Worm (Caenorhabditis elegans): ENCODE measurements around the gene pitr-3.

The pitr-3 gene

DNA sequence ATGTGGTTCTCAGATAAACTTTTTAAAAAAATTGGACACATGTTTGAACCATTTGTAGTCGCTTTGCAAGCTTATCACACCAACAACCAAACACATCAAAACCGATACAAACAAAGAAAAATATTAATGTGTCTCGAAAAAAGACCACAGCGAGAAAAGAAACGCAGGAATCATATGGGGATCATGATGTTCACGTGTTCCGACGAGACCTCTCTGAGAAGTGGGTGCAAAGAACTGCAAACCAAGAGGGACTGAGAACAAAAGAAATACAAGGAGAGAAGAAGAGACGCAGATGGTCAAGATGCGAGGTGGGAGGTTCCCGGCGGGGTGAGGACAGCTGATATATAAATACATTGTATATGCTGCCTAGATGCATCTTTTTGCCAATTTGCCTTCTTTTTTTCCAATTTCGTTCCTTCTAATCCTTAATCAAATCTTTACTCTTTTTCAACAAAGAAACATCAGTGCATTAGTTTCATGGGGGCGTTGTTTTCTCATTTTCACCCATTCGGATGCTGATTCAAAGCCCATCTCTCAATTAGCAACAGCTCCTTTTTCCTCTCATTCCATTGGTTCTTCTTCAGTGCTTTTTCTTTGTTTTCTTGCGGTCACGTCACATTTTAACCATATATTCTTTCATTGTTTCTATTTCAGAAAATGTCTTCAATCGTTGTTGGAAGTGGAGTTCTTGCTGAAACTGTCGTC is 45.4 kb downstream of the pitr-3 start, which contains the start of gene F21C10.10 (continued):
- no peak for TF ChIP-seq aly-2 (tag; optimal IDR thresholded peaks at IDR 0.05)
- no peak for TF ChIP-seq D1046.2 (GFP tag; IDR thresholded peaks at IDR 0.05)
- no peak for TF ChIP-seq Y48G9A.11 (GFP tag; IDR thresholded peaks at IDR 0.05)
- TF ChIP-seq rbr-2 (tag; optimal IDR thresholded peaks at IDR 0.05): peak; percentile 66
- TF ChIP-seq dpl-1 (GFP tag; optimal IDR thresholded peaks at IDR 0.05): peak; percentile 56
- no peak for TF ChIP-seq ama-1 (optimal IDR thresholded peaks at IDR 0.05)
- 0 out of 2 replicates have a peak, but pooled peaks have one; percentile 8 for TF ChIP-seq arid-1 (GFP tag; conservative IDR thresholded peaks at IDR 0.05)
- no peak for TF ChIP-seq dmd-9 (GFP tag; IDR thresholded peaks at IDR 0.05)
- peak; percentile 59 for TF ChIP-seq set-16 (GFP tag; IDR thresholded peaks at IDR 0.05)
- no peak for TF ChIP-seq nhr-41 (GFP tag; IDR thresholded peaks at IDR 0.05)
- TF ChIP-seq lim-7 (GFP tag; IDR thresholded peaks at IDR 0.05): no peak
- TF ChIP-seq tag-97 (GFP tag; IDR thresholded peaks at IDR 0.05): no peak

DNA sequence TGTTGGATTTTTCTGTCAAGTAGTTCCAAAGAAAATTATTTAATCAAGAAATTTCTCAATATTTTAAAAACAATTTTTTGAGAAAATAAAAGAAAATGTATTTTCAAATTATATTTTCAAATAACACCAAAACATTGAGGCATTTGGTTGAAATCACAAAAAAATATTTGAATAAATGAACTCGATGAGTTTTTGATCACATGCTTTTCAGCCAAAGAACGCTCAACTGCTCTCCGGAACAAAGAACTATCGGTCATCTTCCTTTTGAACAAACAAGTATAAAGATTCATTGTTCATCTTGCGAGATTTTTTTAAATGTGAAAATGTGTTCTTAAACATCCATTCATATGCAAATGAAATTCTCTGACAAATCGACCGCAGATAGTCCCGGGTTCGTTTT is 46.2 kb downstream of the pitr-3 start:
- no peak for TF ChIP-seq zfp-3 (GFP tag; conservative IDR thresholded peaks at IDR 0.05)
- TF ChIP-seq nhr-102 (tag; optimal IDR thresholded peaks at IDR 0.05): no peak
- no peak for TF ChIP-seq lin-15B (tag; optimal IDR thresholded peaks at IDR 0.05)
- TF ChIP-seq ama-1 (optimal IDR thresholded peaks at IDR 0.05): no peak
- no peak for TF ChIP-seq lsy-2 (tag; optimal IDR thresholded peaks at IDR 0.05)
- peak; percentile 39 for TF ChIP-seq dve-1 (tag; optimal IDR thresholded peaks at IDR 0.05; ENCODE audit: insufficient read depth)
- no peak for TF ChIP-seq nhr-11 (tag; optimal IDR thresholded peaks at IDR 0.05)
- TF ChIP-seq ceh-20 (GFP tag; IDR thresholded peaks at IDR 0.05): no peak
- TF ChIP-seq Y5F2A.4 (GFP tag; optimal IDR thresholded peaks at IDR 0.05): no peak
- no peak for TF ChIP-seq hmg-1.1 (GFP tag; IDR thresholded peaks at IDR 0.05)
- TF ChIP-seq dmd-6 (GFP tag; IDR thresholded peaks at IDR 0.05): peak; percentile 15; the same call in 1 of the 2 replicates
- peak in 1 of 2 experiments; percentile 12 for TF ChIP-seq unc-62 (GFP tag; optimal IDR thresholded peaks at IDR 0.05 in 1 of 2)
- no peak for TF ChIP-seq unc-62 (tag; optimal IDR thresholded peaks at IDR 0.05)
- no peak for TF ChIP-seq ztf-7 (tag; optimal IDR thresholded peaks at IDR 0.05)
- TF ChIP-seq spr-3 (GFP tag; optimal IDR thresholded peaks at IDR 0.05): no peak
- TF ChIP-seq ceh-28 (tag; optimal IDR thresholded peaks at IDR 0.05): no peak
- TF ChIP-seq snpc-1.2 (GFP tag; IDR thresholded peaks at IDR 0.05): no peak
- TF ChIP-seq attf-4 (tag; optimal IDR thresholded peaks at IDR 0.05): no peak
- TF ChIP-seq zag-1 (tag; optimal IDR thresholded peaks at IDR 0.05): no peak
- TF ChIP-seq nhr-48 (tag; optimal IDR thresholded peaks at IDR 0.05): no peak
- no peak for TF ChIP-seq ztf-11 (tag; optimal IDR thresholded peaks at IDR 0.05)
- TF ChIP-seq vab-7 (GFP tag; IDR thresholded peaks at IDR 0.05): no peak
- no peak for TF ChIP-seq Y105C5A.15 (GFP tag; IDR thresholded peaks at IDR 0.05)
- no peak for TF ChIP-seq zip-2 (tag; optimal IDR thresholded peaks at IDR 0.05)
- no peak for TF ChIP-seq nhr-76 (tag; optimal IDR thresholded peaks at IDR 0.05)
- TF ChIP-seq hlh-30 (tag; optimal IDR thresholded peaks at IDR 0.05; ENCODE audit: insufficient read depth): no peak
- no peak for TF ChIP-seq nhr-25 (tag; optimal IDR thresholded peaks at IDR 0.05; ENCODE audit: borderline replicate concordance, insufficient read depth)
- TF ChIP-seq lim-7 (GFP tag; IDR thresholded peaks at IDR 0.05): no peak
- no peak for TF ChIP-seq pqm-1 (tag; optimal IDR thresholded peaks at IDR 0.05)
- TF ChIP-seq nhr-111 (GFP tag; optimal IDR thresholded peaks at IDR 0.05): no peak
- TF ChIP-seq lin-39 (tag; optimal IDR thresholded peaks at IDR 0.05): no peak
- no peak for TF ChIP-seq mxl-3 (GFP tag; optimal IDR thresholded peaks at IDR 0.05)
- TF ChIP-seq daf-16 (GFP tag; optimal IDR thresholded peaks at IDR 0.05): no peak
- peak; percentile 50 for TF ChIP-seq daf-16 (tag; optimal IDR thresholded peaks at IDR 0.05)
- no peak for TF ChIP-seq arid-1 (GFP tag; conservative IDR thresholded peaks at IDR 0.05)
- no peak for TF ChIP-seq daf-12 (tag; optimal IDR thresholded peaks at IDR 0.05)
- peak; percentile 18 for TF ChIP-seq nhr-77 (tag; optimal IDR thresholded peaks at IDR 0.05)
- no peak for TF ChIP-seq T20F7.1 (GFP tag; optimal IDR thresholded peaks at IDR 0.05)
- no peak for TF ChIP-seq dmd-9 (GFP tag; IDR thresholded peaks at IDR 0.05)
- no peak for TF ChIP-seq tag-97 (GFP tag; IDR thresholded peaks at IDR 0.05)
